Worm (Caenorhabditis elegans) whole organism, L3 larva: ENCODE data around the gene F59A6.4.

ENCODE experiments used
- R02D3.7 ChIP-seq: fragments of 150-350 bp; optimal IDR thresholded peaks from 2 replicates; lab custom pipeline; 2014; ENCODE audit warnings: missing biosample characterization, missing genetic modification characterization
- ZK546.5 ChIP-seq: sonication (generic microtip); optimal IDR thresholded peaks from 2 replicates; lab custom pipeline; 2017; ENCODE audit warnings: missing biosample characterization, missing genetic modification characterization
- aly-2 ChIP-seq: fragments of 150-350 bp; optimal IDR thresholded peaks from 2 replicates; lab custom pipeline; 2014; ENCODE audit warnings: missing biosample characterization, missing genetic modification characterization
- ceh-16 ChIP-seq: sonication (generic microtip); optimal IDR thresholded peaks from 2 replicates; lab custom pipeline; 2017; ENCODE audit warnings: missing biosample characterization, missing genetic modification characterization
- ceh-28 ChIP-seq: fragments of 150-350 bp; optimal IDR thresholded peaks from 2 replicates; lab custom pipeline; 2014; ENCODE audit warnings: missing biosample characterization, missing genetic modification reagents, missing genetic modification characterization
- egl-5 ChIP-seq: fragments of 150-350 bp; optimal IDR thresholded peaks from 2 replicates; lab custom pipeline; 2017; ENCODE audit warnings: missing biosample characterization, missing genetic modification reagents, missing genetic modification characterization, inconsistent platforms
- elt-2 ChIP-seq: sonication (generic microtip); optimal IDR thresholded peaks from 2 replicates; lab custom pipeline; 2016; ENCODE audit warnings: missing genetic modification reagents, mild to moderate bottlenecking, missing genetic modification characterization, missing compliant biosample characterization
- elt-3 ChIP-seq, 3 experiments: fragments of 150-350 bp in 1 of 3; sonication (generic microtip) in 2 of 3; optimal IDR thresholded peaks; 2 replicates in 2 of 3; 4 replicates in 1 of 3; lab custom pipeline; 2014 to 2017; ENCODE audit warnings: missing biosample characterization in 3 of 3, missing genetic modification characterization in 3 of 3
- eor-1 ChIP-seq, 2 experiments: fragments of 150-350 bp; optimal IDR thresholded peaks; 2 replicates each; lab custom pipeline; 2014 to 2018; ENCODE audit warnings: missing biosample characterization in 2 of 2, missing genetic modification characterization in 2 of 2
- fos-1 ChIP-seq: fragments of 150-350 bp; optimal IDR thresholded peaks from 2 replicates; lab custom pipeline; 2014; ENCODE audit warnings: missing biosample characterization, missing genetic modification characterization
- lin-15B ChIP-seq: fragments of 150-350 bp; optimal IDR thresholded peaks from 2 replicates; lab custom pipeline; 2014; ENCODE audit warnings: missing biosample characterization, missing genetic modification characterization
- lsy-12 ChIP-seq: sonication (generic microtip); optimal IDR thresholded peaks from 2 replicates; lab custom pipeline; 2016; ENCODE audit warnings: mild to moderate bottlenecking, missing genetic modification characterization, missing compliant biosample characterization
- nfya-1 ChIP-seq: sonication (generic microtip); optimal IDR thresholded peaks from 2 replicates; lab custom pipeline; 2017; ENCODE audit warnings: missing genetic modification characterization, mild to moderate bottlenecking, missing compliant biosample characterization, antibody characterized with exemption, moderate library complexity; ENCODE audit not compliant: insufficient read depth
- nhr-11 ChIP-seq: fragments of 150-350 bp; optimal IDR thresholded peaks from 2 replicates; lab custom pipeline; 2014; ENCODE audit warnings: missing biosample characterization, missing genetic modification characterization
- nhr-12 ChIP-seq: fragments of 150-350 bp; optimal IDR thresholded peaks from 2 replicates; lab custom pipeline; 2014; ENCODE audit warnings: missing biosample characterization, missing genetic modification characterization
- nhr-23 ChIP-seq: fragments of 150-350 bp; optimal IDR thresholded peaks from 2 replicates; lab custom pipeline; 2014; ENCODE audit warnings: missing biosample characterization, missing genetic modification reagents, missing genetic modification characterization
- nhr-25 ChIP-seq: sonication (generic microtip); optimal IDR thresholded peaks from 2 replicates; lab custom pipeline; 2017; ENCODE audit warnings: missing biosample characterization, missing genetic modification characterization
- nhr-28 ChIP-seq: fragments of 150-350 bp; optimal IDR thresholded peaks from 2 replicates; lab custom pipeline; 2014; ENCODE audit warnings: missing biosample characterization, missing genetic modification characterization
- nhr-43 ChIP-seq: sonication (generic microtip); optimal IDR thresholded peaks from 2 replicates; lab custom pipeline; 2016; ENCODE audit warnings: mild to moderate bottlenecking, missing genetic modification characterization, missing compliant biosample characterization; ENCODE audit not compliant: poor library complexity, severe bottlenecking
- nhr-67 ChIP-seq: fragments of 150-350 bp; optimal IDR thresholded peaks from 2 replicates; lab custom pipeline; 2014; ENCODE audit warnings: missing biosample characterization, missing genetic modification characterization
- nhr-76 ChIP-seq: fragments of 150-350 bp; sonication (generic microtip); optimal IDR thresholded peaks from 5 replicates; lab custom pipeline; 2014; ENCODE audit warnings: missing biosample characterization, missing genetic modification characterization
- nhr-77 ChIP-seq: fragments of 150-350 bp; optimal IDR thresholded peaks from 2 replicates; lab custom pipeline; 2014; ENCODE audit warnings: missing biosample characterization, missing genetic modification characterization
- pha-4 ChIP-seq: fragments of 150-350 bp; optimal IDR thresholded peaks from 2 replicates; lab custom pipeline; 2014; ENCODE audit warnings: missing biosample characterization, missing genetic modification reagents, missing genetic modification characterization
- skn-1 ChIP-seq: fragments of 150-350 bp; optimal IDR thresholded peaks from 2 replicates; lab custom pipeline; 2014; ENCODE audit warnings: missing biosample characterization, missing genetic modification characterization
- snpc-4 ChIP-seq: fragments of 150-350 bp; optimal IDR thresholded peaks from 2 replicates; lab custom pipeline; 2014; ENCODE audit warnings: missing biosample characterization, missing genetic modification characterization
- unc-62 ChIP-seq: fragments of 150-350 bp; sonication (generic microtip); optimal IDR thresholded peaks from 4 replicates; lab custom pipeline; 2014; ENCODE audit warnings: missing biosample characterization, missing genetic modification reagents, missing genetic modification characterization
- ztf-4 ChIP-seq: fragments of 150-350 bp; optimal IDR thresholded peaks from 2 replicates; lab custom pipeline; 2014; ENCODE audit warnings: missing biosample characterization, missing genetic modification characterization

Gene F59A6.4

DNA sequence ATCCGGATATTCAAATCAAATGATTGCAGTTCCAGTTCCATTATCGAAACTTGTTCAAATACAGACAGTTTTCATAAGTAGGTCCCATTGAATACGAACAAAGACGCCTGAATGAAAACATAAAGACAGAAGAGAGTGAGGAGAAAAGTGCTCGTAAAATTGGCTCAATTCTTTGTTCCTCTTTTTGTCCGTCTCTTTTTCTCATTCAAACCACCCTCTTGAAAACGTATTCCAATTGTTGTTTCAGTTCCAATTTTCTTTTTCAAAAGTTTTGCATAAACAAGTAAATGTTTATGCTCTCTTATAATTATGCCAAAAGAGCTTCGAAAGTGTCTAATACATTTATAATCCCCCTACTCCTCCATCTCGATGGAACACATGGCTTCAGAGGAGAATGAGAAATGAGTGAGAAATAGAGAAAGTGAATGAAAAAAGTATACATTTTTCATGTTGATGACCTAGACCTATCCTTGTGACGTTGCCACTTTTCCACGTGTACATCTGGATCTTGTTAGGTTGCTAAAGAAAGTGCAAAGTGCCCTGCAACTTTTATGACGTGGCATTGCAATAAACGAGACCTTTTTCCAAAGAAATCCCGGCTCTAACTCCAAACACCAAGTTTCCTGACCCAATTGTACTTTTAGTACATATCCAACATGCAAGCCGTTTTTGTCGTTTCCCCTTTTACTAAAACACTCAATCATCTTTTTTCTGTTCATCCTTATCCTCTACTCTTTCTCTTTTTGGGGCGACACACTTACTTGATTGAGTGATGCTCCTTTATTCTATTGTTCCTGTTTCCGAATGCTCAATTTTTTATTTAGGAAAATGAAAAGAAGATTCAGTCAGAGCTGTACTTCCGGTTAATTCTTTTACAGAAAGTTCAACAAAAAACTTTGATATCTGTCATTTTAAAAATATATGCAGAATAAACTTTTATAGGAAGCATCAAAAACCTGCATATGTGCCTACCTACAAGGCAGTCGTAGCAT lies 41.6 kb downstream of the F59A6.4 start (continued):
- TF ChIP-seq nfya-1 (tag; lab: Kevin White, UChicago): peak; percentile 4
- no peak for TF ChIP-seq elt-2 (tag; lab: Kevin White, UChicago)
- no peak for TF ChIP-seq nhr-67
- TF ChIP-seq nhr-28 (tag; lab: Kevin White, UChicago): no peak
- TF ChIP-seq lin-15B (tag; lab: Kevin White, UChicago): no peak
- TF ChIP-seq nhr-43 (tag; lab: Kevin White, UChicago): no peak
- TF ChIP-seq, all 47 proteins: peak for 6

DNA sequence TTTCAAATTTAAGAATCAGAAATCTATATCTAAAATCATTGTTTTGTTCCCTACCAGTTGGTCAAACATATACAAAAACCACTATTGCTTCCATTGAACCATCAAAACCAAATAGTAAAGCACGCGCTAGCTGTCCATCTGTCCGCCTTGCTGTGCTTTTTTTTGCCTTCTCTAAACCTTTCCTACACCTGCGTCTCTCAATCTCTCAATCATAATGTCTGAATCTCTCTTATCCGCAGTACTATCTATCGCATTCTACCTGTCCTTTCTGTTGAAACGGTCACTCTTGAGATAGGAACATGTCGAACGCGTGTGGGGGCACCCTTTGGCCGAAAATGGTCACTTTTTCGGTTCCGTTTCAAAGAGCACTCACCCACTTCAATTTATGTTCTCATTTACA lies 42.4 kb downstream of the F59A6.4 start:
- TF ChIP-seq nfya-1 (tag; lab: Kevin White, UChicago) (peak; percentile 4), nhr-23 (tag; lab: Kevin White, UChicago) (peak; percentile 36), egl-5 (tag; lab: Kevin White, UChicago) (peak; percentile 13), pha-4 (tag; lab: Kevin White, UChicago) (peak; percentile 37), nhr-25 (tag; lab: Kevin White, UChicago) (peak; percentile 37), fos-1 (tag; lab: Kevin White, UChicago) (no peak)

DNA sequence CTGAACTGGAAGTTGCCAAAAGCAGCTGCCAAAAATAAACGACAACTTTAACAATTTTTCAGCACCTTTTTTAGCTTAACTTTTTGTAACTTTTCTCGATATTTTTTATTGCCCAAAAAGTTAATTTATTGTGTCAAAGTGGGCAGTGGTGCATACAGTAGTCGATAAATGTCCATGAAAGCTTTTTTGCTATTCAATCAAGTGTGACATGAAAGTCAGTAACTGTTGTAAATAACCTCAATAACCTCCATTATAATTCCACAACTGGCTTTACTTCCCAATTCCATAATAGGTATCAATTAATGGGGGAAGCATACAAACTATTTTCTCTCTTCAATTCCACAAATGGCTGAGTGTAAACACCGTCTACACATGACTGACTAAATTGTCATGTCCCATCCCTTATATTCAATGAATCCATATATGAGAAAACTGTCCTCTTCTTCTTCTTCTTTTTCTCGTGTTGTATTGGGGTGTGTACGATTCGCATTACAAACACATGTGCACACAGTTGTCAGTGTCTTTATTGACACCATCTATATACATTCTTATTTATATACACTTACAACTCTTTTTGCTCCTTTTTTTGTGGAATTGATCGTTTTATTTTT lies 43.4 kb downstream of the F59A6.4 start:
- peak; percentile 53 for TF ChIP-seq pha-4 (tag; lab: Kevin White, UChicago)
- TF ChIP-seq ceh-16 (tag; lab: Kevin White, UChicago): no peak

DNA sequence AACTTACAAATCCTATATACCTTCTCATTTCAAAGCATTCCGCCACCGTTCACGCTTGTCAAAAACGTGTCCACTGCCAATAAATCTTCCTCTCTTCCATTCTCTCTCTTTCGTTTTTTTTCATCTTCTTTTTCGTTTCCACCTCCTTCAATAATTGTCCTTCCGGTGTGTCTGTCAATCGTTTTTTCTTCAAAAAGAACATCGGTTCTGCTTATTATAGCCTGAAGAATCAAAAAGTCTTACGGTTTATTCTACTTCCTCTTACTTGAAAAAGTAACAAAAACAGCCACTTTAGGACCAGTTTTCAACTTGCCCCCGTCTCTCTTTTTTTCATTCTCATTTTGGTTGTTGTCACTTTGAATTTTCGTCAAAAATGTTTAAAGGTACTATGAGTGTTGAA lies 44.4 kb downstream of the F59A6.4 start:
- peak in 1 of 3 experiments; percentile 14 for TF ChIP-seq elt-3 (tag; optimal IDR thresholded peaks at IDR 0.05; lab: Kevin White, UChicago)
- TF ChIP-seq nhr-43 (tag; lab: Kevin White, UChicago): peak; percentile 13
- TF ChIP-seq nhr-25 (tag; lab: Kevin White, UChicago): peak; percentile 58
- no peak for TF ChIP-seq nhr-67
- no peak for TF ChIP-seq ZK546.5 (tag; lab: Kevin White, UChicago)
- TF ChIP-seq nhr-23 (tag; lab: Kevin White, UChicago): peak; percentile 48
- no peak for TF ChIP-seq nhr-12 (tag; lab: Kevin White, UChicago)
- TF ChIP-seq nhr-76 (tag; lab: Kevin White, UChicago): no peak
- TF ChIP-seq unc-62: peak; percentile 56
- TF ChIP-seq nfya-1 (tag; lab: Kevin White, UChicago): peak; percentile 17
- TF ChIP-seq ceh-28 (tag; lab: Kevin White, UChicago): peak; percentile 5
- no peak for TF ChIP-seq ztf-4 (tag; lab: Kevin White, UChicago)
- TF ChIP-seq nhr-77 (tag; lab: Kevin White, UChicago): no peak
- TF ChIP-seq snpc-4 (tag; lab: Kevin White, UChicago): no peak

DNA sequence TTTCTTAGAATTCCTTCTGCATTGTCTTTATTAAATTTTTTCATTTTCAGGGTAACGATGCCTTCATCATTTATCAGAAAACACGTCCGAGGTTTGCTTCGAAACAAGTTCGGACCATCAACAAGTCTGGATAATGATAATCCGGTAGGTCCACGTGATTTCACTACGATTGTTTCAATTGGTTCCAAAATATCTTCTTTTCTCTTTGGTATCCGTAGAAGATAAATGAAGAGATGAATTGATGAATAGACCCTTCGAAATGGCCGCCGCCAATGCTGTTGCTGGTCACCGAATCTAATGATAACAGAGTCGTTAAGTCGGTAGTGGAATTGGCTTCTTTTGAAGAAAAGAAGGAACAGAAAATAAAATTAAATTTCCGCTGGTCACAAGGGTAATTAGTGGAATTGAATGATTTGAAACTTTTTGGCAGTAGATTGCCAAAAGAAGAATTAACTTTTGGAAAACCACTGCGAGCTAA lies 45.0 kb downstream of the F59A6.4 start, which contains the start of gene F33G12.6:
TSS of gene F33G12.6 (plus strand) at position 51 of the 478 bp plus-strand sequence.
- TF ChIP-seq nhr-67: no peak
- TF ChIP-seq egl-5 (tag; lab: Kevin White, UChicago): peak; percentile 76

DNA sequence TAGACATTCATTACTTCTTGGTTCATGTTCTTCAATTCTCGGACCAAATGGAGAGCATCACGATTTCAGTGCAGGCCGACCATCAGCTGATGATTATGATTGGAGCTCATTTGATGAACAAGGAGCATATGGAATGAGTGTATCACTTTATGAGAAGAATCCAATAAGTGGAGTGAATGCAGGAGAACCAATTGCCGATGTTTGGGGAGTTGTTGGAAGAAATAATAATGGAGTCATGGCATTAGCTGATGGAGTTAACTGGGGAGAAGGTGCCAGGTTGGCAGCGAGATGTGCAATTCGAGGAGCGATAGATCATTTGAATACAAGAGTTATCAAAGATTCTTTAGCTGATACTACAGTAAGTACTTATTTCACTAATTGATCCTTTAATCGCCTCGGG lies 45.9 kb downstream of the F59A6.4 start:
- TF ChIP-seq aly-2 (tag; lab: Kevin White, UChicago): no peak
- TF ChIP-seq lsy-12 (tag; lab: Kevin White, UChicago): no peak
- no peak for TF ChIP-seq eor-1 (tag; optimal IDR thresholded peaks at IDR 0.05; lab: Kevin White, UChicago)
- TF ChIP-seq nhr-12 (tag; lab: Kevin White, UChicago): no peak
- TF ChIP-seq lin-15B (tag; lab: Kevin White, UChicago): no peak
- TF ChIP-seq R02D3.7 (tag; lab: Kevin White, UChicago): no peak
- TF ChIP-seq nhr-11 (tag; lab: Kevin White, UChicago): no peak
- TF ChIP-seq skn-1 (tag; lab: Kevin White, UChicago): no peak
